Fruit fly (Drosophila melanogaster) whole organism, embryonic: Measurements from ENCODE around the gene CG14966.

ENCODE experiments used
- Adf1 ChIP-seq: fragments of 200-800 bp; sonication (Bioruptor generic); IDR thresholded peaks from 2 replicates; pipeline ENCODE4 v1.3.6; 2022; ENCODE audit warnings: missing biosample characterization, missing genetic modification characterization
- Atf3 ChIP-seq: fragments of 200-800 bp; sonication (Bioruptor generic); optimal IDR thresholded peaks from 3 replicates; lab custom pipeline; 2016; ENCODE audit warnings: missing biosample characterization, missing genetic modification characterization
- B-H2 ChIP-seq: fragments of 200-800 bp; sonication (Bioruptor generic); optimal IDR thresholded peaks from 2 replicates; lab custom pipeline; 2018; ENCODE audit warnings: missing biosample characterization, mild to moderate bottlenecking, missing genetic modification characterization
- CG11696 ChIP-seq: fragments of 200-800 bp; sonication (Bioruptor generic); IDR thresholded peaks from 2 replicates; pipeline ENCODE4 v1.3.6; 2022; ENCODE audit warnings: missing biosample characterization, missing genetic modification characterization
- CG12236 ChIP-seq: fragments of 200-800 bp; sonication (Bioruptor generic); optimal IDR thresholded peaks from 2 replicates; lab custom pipeline; 2016; ENCODE audit warnings: missing biosample characterization, missing genetic modification characterization
- CG13287 ChIP-seq: fragments of 200-800 bp; sonication (Bioruptor generic); IDR thresholded peaks from 2 replicates; pipeline ENCODE4 v1.3.6; 2022; ENCODE audit warnings: missing biosample characterization, missing genetic modification characterization; ENCODE audit not compliant: partially characterized antibody
- CG14667 ChIP-seq: fragments of 200-800 bp; sonication (Bioruptor generic); IDR thresholded peaks from 2 replicates; pipeline ENCODE4 v1.3.6; 2022; ENCODE audit warnings: missing biosample characterization, missing genetic modification characterization
- CG18764 ChIP-seq: fragments of 200-800 bp; sonication (Bioruptor generic); optimal IDR thresholded peaks from 3 replicates; lab custom pipeline; 2016; ENCODE audit warnings: missing biosample characterization, missing genetic modification characterization
- CG2712 ChIP-seq: fragments of 200-800 bp; optimal IDR thresholded peaks from 3 replicates; lab custom pipeline; 2019; ENCODE audit warnings: missing biosample characterization, mild to moderate bottlenecking, missing genetic modification characterization, moderate library complexity
- CG31365 ChIP-seq: fragments of 200-800 bp; sonication (Bioruptor generic); optimal IDR thresholded peaks from 2 replicates; lab custom pipeline; 2018; ENCODE audit warnings: missing biosample characterization, mild to moderate bottlenecking, missing genetic modification characterization
- CG32532 ChIP-seq: fragments of 200-800 bp; sonication (Bioruptor generic); IDR thresholded peaks from 2 replicates; pipeline ENCODE4 v1.3.6; 2022; ENCODE audit warnings: missing biosample characterization, missing genetic modification characterization
- CG43689 ChIP-seq: fragments of 200-800 bp; sonication (Bioruptor generic); IDR thresholded peaks from 2 replicates; pipeline ENCODE4 v1.3.6; 2022; ENCODE audit warnings: missing biosample characterization, missing genetic modification characterization
- CG6175 ChIP-seq: fragments of 200-800 bp; sonication (Bioruptor generic); IDR thresholded peaks from 3 replicates; pipeline ENCODE4 v1.3.6; 2022; ENCODE audit warnings: missing biosample characterization, missing genetic modification characterization
- CG6654 ChIP-seq: fragments of 200-800 bp; sonication (Bioruptor generic); optimal IDR thresholded peaks from 2 replicates; lab custom pipeline; 2017; ENCODE audit warnings: missing biosample characterization, mild to moderate bottlenecking, missing genetic modification characterization
- CG7556 ChIP-seq: fragments of 200-800 bp; sonication (Bioruptor generic); optimal IDR thresholded peaks from 2 replicates; lab custom pipeline; 2017; ENCODE audit warnings: missing biosample characterization, mild to moderate bottlenecking, missing genetic modification characterization
- GATAe ChIP-seq: fragments of 200-800 bp; sonication (Bioruptor generic); conservative IDR thresholded peaks from 2 replicates; pipeline ENCODE4 v1.3.6; 2022; ENCODE audit warnings: missing biosample characterization, missing genetic modification characterization
- HHEX ChIP-seq: fragments of 200-800 bp; sonication (Bioruptor generic); optimal IDR thresholded peaks from 3 replicates; lab custom pipeline; 2017; ENCODE audit warnings: missing biosample characterization, mild to moderate bottlenecking, missing genetic modification characterization, missing genetic modification reagents
- Hand ChIP-seq: fragments of 200-800 bp; sonication (Bioruptor generic); optimal IDR thresholded peaks from 2 replicates; lab custom pipeline; 2017; ENCODE audit warnings: mild to moderate bottlenecking, missing biosample characterization, missing genetic modification reagents, missing genetic modification characterization
- Hr51 ChIP-seq, 2 experiments: fragments of 200-800 bp; sonication (Bioruptor generic); optimal IDR thresholded peaks; 2 replicates in 1 of 2; 3 replicates in 1 of 2; lab custom pipeline; 2016 to 2018; ENCODE audit warnings: missing biosample characterization in 2 of 2, missing genetic modification characterization in 2 of 2, mild to moderate bottlenecking in 1 of 2, moderate library complexity in 1 of 2
- Hr78 ChIP-seq, 2 experiments: fragments of 200-800 bp in 1 of 2; fragments of >200 bp in 1 of 2; sonication (Bioruptor generic) in 1 of 2; optimal IDR thresholded peaks; 2 replicates each; lab custom pipeline; 2017 to 2019; ENCODE audit warnings: missing biosample characterization in 2 of 2, missing genetic modification characterization in 2 of 2, mild to moderate bottlenecking in 1 of 2, moderate library complexity in 1 of 2
- MTF-1 ChIP-seq: fragments of 200-800 bp; sonication (Bioruptor generic); optimal IDR thresholded peaks from 2 replicates; lab custom pipeline; 2018; ENCODE audit warnings: missing biosample characterization, mild to moderate bottlenecking, missing genetic modification characterization, borderline replicate concordance
- Neu2 ChIP-seq: fragments of 200-800 bp; sonication (Bioruptor generic); optimal IDR thresholded peaks from 3 replicates; lab custom pipeline; 2016; ENCODE audit warnings: missing biosample characterization, missing genetic modification characterization, borderline replicate concordance
- Opbp ChIP-seq: fragments of 200-800 bp; sonication (Bioruptor generic); IDR thresholded peaks from 3 replicates; pipeline ENCODE4 v1.3.6; 2022; ENCODE audit warnings: missing biosample characterization, missing genetic modification characterization; ENCODE audit not compliant: partially characterized antibody
- Side ChIP-seq: fragments of 200-800 bp; sonication (Bioruptor generic); optimal IDR thresholded peaks from 2 replicates; lab custom pipeline; 2016; ENCODE audit warnings: missing biosample characterization, missing genetic modification characterization
- Sox102F ChIP-seq: fragments of 200-800 bp; sonication (Bioruptor generic); optimal IDR thresholded peaks from 2 replicates; lab custom pipeline; 2018; ENCODE audit warnings: missing biosample characterization, mild to moderate bottlenecking, missing genetic modification characterization, moderate library complexity
- Taf1 ChIP-seq: fragments of 200-800 bp; sonication (Bioruptor generic); IDR thresholded peaks from 2 replicates; pipeline ENCODE4 v1.3.6; 2022; ENCODE audit warnings: missing biosample characterization, missing genetic modification characterization
- bab2 ChIP-seq: fragments of 200-800 bp; sonication (Bioruptor generic); optimal IDR thresholded peaks from 2 replicates; lab custom pipeline; 2016; ENCODE audit warnings: missing biosample characterization, missing genetic modification characterization
- bigmax ChIP-seq: fragments of 200-800 bp; sonication (Bioruptor generic); optimal IDR thresholded peaks from 2 replicates; lab custom pipeline; 2018; ENCODE audit warnings: missing biosample characterization, mild to moderate bottlenecking, missing genetic modification characterization
- cas ChIP-seq: fragments of 200-800 bp; sonication (Bioruptor generic); IDR thresholded peaks from 2 replicates; pipeline ENCODE4 v1.3.6; 2022; ENCODE audit warnings: missing biosample characterization, missing genetic modification characterization
- corto ChIP-seq: fragments of 200-800 bp; sonication (Bioruptor generic); optimal IDR thresholded peaks from 2 replicates; lab custom pipeline; 2016; ENCODE audit warnings: missing biosample characterization, mild to moderate bottlenecking, missing genetic modification characterization, moderate library complexity
- danr ChIP-seq: fragments of 200-800 bp; sonication (Bioruptor generic); IDR thresholded peaks from 2 replicates; pipeline ENCODE4 v1.3.6; 2022; ENCODE audit warnings: missing biosample characterization, missing genetic modification characterization
- dmrt11E ChIP-seq: fragments of 200-800 bp; sonication (Bioruptor generic); optimal IDR thresholded peaks from 3 replicates; lab custom pipeline; 2018; ENCODE audit warnings: missing biosample characterization, mild to moderate bottlenecking, missing genetic modification characterization, moderate library complexity
- fd3F ChIP-seq: fragments of 200-800 bp; sonication (Bioruptor generic); optimal IDR thresholded peaks from 2 replicates; lab custom pipeline; 2018; ENCODE audit warnings: missing biosample characterization, mild to moderate bottlenecking, missing genetic modification characterization, moderate library complexity
- her ChIP-seq: fragments of 200-800 bp; sonication (Bioruptor generic); optimal IDR thresholded peaks from 2 replicates; lab custom pipeline; 2016; ENCODE audit warnings: missing biosample characterization, missing genetic modification characterization
- jing ChIP-seq: fragments of 200-800 bp; sonication (Bioruptor generic); optimal IDR thresholded peaks from 2 replicates; lab custom pipeline; 2018; ENCODE audit warnings: missing biosample characterization, mild to moderate bottlenecking, missing genetic modification characterization
- lov ChIP-seq, 2 experiments: fragments of 200-800 bp in 1 of 2; fragments of >200 bp in 1 of 2; sonication (Bioruptor generic) in 1 of 2; IDR thresholded peaks in 1 of 2; optimal IDR thresholded peaks in 1 of 2; 2 replicates in 1 of 2; 3 replicates in 1 of 2; pipeline versions ENCODE4 v1.3.6 to Lab custom; 2017 to 2022; ENCODE audit warnings: missing biosample characterization in 1 of 2, missing genetic modification characterization in 1 of 2
- mld ChIP-seq: fragments of 200-800 bp; sonication (Bioruptor generic); IDR thresholded peaks from 3 replicates; pipeline ENCODE4 v1.3.6; 2022; ENCODE audit warnings: missing biosample characterization, missing genetic modification characterization; ENCODE audit not compliant: partially characterized antibody
- org-1 ChIP-seq: fragments of 200-800 bp; sonication (Bioruptor generic); optimal IDR thresholded peaks from 2 replicates; lab custom pipeline; 2017; ENCODE audit warnings: missing biosample characterization, missing genetic modification characterization
- p53 ChIP-seq: fragments of 200-800 bp; sonication (Bioruptor generic); optimal IDR thresholded peaks from 2 replicates; lab custom pipeline; 2016; ENCODE audit warnings: missing biosample characterization, missing genetic modification characterization
- prd ChIP-seq, 3 experiments: fragments of >200 bp in 2 of 3; fragments of 200-800 bp in 1 of 3; sonication (Bioruptor generic) in 1 of 3; optimal IDR thresholded peaks in 2 of 3; IDR thresholded peaks in 1 of 3; 2 replicates in 2 of 3; 3 replicates in 1 of 3; pipeline versions ENCODE4 v1.3.6 to Lab custom; 2017 to 2022; ENCODE audit warnings: missing biosample characterization in 1 of 3, missing genetic modification characterization in 1 of 3
- psq ChIP-seq: fragments of 200-800 bp; sonication (Bioruptor generic); optimal IDR thresholded peaks from 2 replicates; lab custom pipeline; 2017; ENCODE audit warnings: missing biosample characterization, missing genetic modification characterization
- rib ChIP-seq: fragments of 200-800 bp; sonication (Bioruptor generic); IDR thresholded peaks from 2 replicates; pipeline ENCODE4 v1.3.6; 2022; ENCODE audit warnings: missing biosample characterization, missing genetic modification characterization
- sc ChIP-seq, 3 experiments: fragments of >200 bp in 2 of 3; fragments of 200-800 bp in 1 of 3; sonication (Bioruptor generic) in 1 of 3; optimal IDR thresholded peaks; 2 replicates in 2 of 3; 3 replicates in 1 of 3; lab custom pipeline; 2017; ENCODE audit warnings: mild to moderate bottlenecking in 1 of 3, missing biosample characterization in 1 of 3, missing genetic modification characterization in 1 of 3, missing genetic modification reagents in 1 of 3
- sd ChIP-seq: fragments of 200-800 bp; sonication (Bioruptor generic); optimal IDR thresholded peaks from 3 replicates; lab custom pipeline; 2018; ENCODE audit warnings: missing biosample characterization, mild to moderate bottlenecking, missing genetic modification characterization, moderate library complexity
- slou ChIP-seq: fragments of 200-800 bp; sonication (Bioruptor generic); optimal IDR thresholded peaks from 3 replicates; lab custom pipeline; 2016; ENCODE audit warnings: missing biosample characterization, missing genetic modification characterization
- so ChIP-seq: fragments of 200-800 bp; sonication (Bioruptor generic); IDR thresholded peaks from 3 replicates; pipeline ENCODE4 v1.3.6; 2022; ENCODE audit warnings: missing biosample characterization, missing genetic modification characterization
- tll ChIP-seq, 2 experiments: fragments of 200-800 bp in 1 of 2; fragments of >200 bp in 1 of 2; sonication (Bioruptor generic) in 1 of 2; optimal IDR thresholded peaks; 2 replicates each; lab custom pipeline; 2017 to 2019; ENCODE audit warnings: missing biosample characterization in 2 of 2, missing genetic modification characterization in 2 of 2, mild to moderate bottlenecking in 1 of 2, moderate library complexity in 1 of 2

Gene CG14966

DNA sequence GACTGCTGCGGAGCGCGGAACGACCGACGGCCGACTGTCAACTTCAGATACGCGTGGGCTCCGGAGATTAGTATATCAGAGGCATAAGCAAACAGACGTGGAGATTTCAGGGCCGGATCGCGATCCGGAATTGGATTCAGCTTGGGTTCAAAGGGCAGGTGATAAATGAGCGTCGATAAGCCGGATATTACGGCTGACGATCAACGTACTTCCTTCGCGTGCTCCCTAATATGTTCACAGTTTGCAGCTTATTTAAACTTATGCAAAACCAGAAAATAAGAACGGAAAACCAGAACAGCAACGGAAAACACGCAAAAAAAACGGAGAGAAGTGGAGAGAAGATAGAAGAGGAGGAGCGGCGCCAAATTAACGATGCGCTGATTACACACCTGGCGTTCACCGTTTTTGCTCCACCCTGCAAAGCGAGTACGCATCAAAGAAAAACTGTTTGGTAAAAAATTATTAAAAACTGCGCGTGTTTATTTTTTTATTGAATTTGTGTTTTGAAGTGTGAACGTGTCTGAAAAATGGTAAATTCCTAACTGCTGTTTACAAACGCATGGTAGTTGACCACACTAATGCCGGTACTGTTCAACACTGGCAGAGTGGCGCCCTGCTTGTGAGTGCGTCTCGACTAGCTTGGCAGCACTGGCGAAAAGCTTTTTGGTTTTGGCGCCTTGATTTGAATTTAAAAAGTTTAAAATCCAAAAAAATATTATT, 41.8 kb upstream of the CG14966 start, which contains the start of gene CG17746 (continued):
- TF ChIP-seq CG32532 (GFP tag; lab: Robert Waterston, UW): no peak
- no peak for TF ChIP-seq so (GFP tag; lab: Robert Waterston, UW)
- no peak for TF ChIP-seq CG14667 (GFP tag; lab: Robert Waterston, UW)
- TF ChIP-seq her (GFP tag; lab: Kevin White, UChicago): peak; percentile 53
- TF ChIP-seq CG12236: no peak
- peak; percentile 56 for TF ChIP-seq CG2712 (tag; lab: Kevin White, UChicago)
- TF ChIP-seq Hand (GFP tag; lab: Kevin White, UChicago): no peak
- TF ChIP-seq Hr78 (GFP tag; optimal IDR thresholded peaks at IDR 0.05; lab: Kevin White, UChicago): peak in 1 of 2 experiments; percentile 66
- no peak for TF ChIP-seq Atf3 (GFP tag; lab: Kevin White, UChicago)
- no peak for TF ChIP-seq dmrt11E (tag; lab: Kevin White, UChicago)
- TF ChIP-seq sc (optimal IDR thresholded peaks at IDR 0.05; lab: Kevin White, UChicago): no peak
- TF ChIP-seq sc (GFP tag; optimal IDR thresholded peaks at IDR 0.05; lab: Kevin White, UChicago): no peak
- peak; percentile 80 for TF ChIP-seq Opbp (GFP tag; lab: Robert Waterston, UW)
- TF ChIP-seq HHEX: no peak
- no peak for TF ChIP-seq CG43689 (GFP tag; lab: Robert Waterston, UW)
- no peak for TF ChIP-seq slou (GFP tag; lab: Kevin White, UChicago)
- TF ChIP-seq cas (GFP tag; lab: Robert Waterston, UW): peak; percentile 33; the same call in 1 of the 2 replicates
- TF ChIP-seq bab2: peak; percentile 58
- no peak for TF ChIP-seq mld (GFP tag; lab: Robert Waterston, UW)
- TF ChIP-seq org-1 (GFP tag; lab: Kevin White, UChicago): no peak
- no peak for TF ChIP-seq Taf1 (GFP tag; lab: Robert Waterston, UW)
- TF ChIP-seq CG7556: no peak
- TF ChIP-seq CG11696 (GFP tag; lab: Robert Waterston, UW): no peak
- no peak for TF ChIP-seq rib (GFP tag; lab: Robert Waterston, UW)
- TF ChIP-seq bigmax (GFP tag; lab: Kevin White, UChicago): no peak
- no peak for TF ChIP-seq sd (tag; lab: Kevin White, UChicago)
- TF ChIP-seq CG6175 (GFP tag; lab: Robert Waterston, UW): no peak
- TF ChIP-seq B-H2 (GFP tag; lab: Kevin White, UChicago): peak; percentile 67
- TF ChIP-seq CG13287: peak; percentile 72
- TF ChIP-seq Sox102F (GFP tag; lab: Kevin White, UChicago): no peak
- TF ChIP-seq GATAe (GFP tag; lab: Robert Waterston, UW): no peak
- no peak for TF ChIP-seq jing (GFP tag; lab: Kevin White, UChicago)
- TF ChIP-seq corto (GFP tag; lab: Kevin White, UChicago): no peak
- TF ChIP-seq CG6654 (GFP tag; lab: Kevin White, UChicago): no peak
- TF ChIP-seq Neu2 (GFP tag; lab: Kevin White, UChicago): no peak
- TF ChIP-seq lov (optimal IDR thresholded peaks at IDR 0.05; lab: Kevin White, UChicago): no peak
- no peak for TF ChIP-seq lov (GFP tag; IDR thresholded peaks at IDR 0.05; lab: Robert Waterston, UW)
- no peak for TF ChIP-seq CG18764 (GFP tag; lab: Kevin White, UChicago)
- TF ChIP-seq Hr51 (GFP tag; optimal IDR thresholded peaks at IDR 0.05; lab: Kevin White, UChicago): peak in 1 of 2 experiments; percentile 78
- TF ChIP-seq CG31365 (tag; lab: Kevin White, UChicago): peak; percentile 35
- no peak for TF ChIP-seq danr (GFP tag; lab: Robert Waterston, UW)
- TF ChIP-seq Side (GFP tag; lab: Kevin White, UChicago): peak; percentile 56
- TF ChIP-seq Adf1 (GFP tag; lab: Robert Waterston, UW): no peak
- TF ChIP-seq p53 (GFP tag; lab: Kevin White, UChicago): peak; percentile 59
- no peak for TF ChIP-seq MTF-1 (GFP tag; lab: Kevin White, UChicago)
- TF ChIP-seq prd (optimal IDR thresholded peaks at IDR 0.05; lab: Kevin White, UChicago): no peak
- TF ChIP-seq prd (GFP tag; IDR thresholded peaks at IDR 0.05; lab: Robert Waterston, UW): no peak
- TF ChIP-seq psq (GFP tag; lab: Kevin White, UChicago): peak; percentile 9
- no peak for TF ChIP-seq tll (GFP tag; optimal IDR thresholded peaks at IDR 0.05; lab: Kevin White, UChicago)
- TF ChIP-seq fd3F (GFP tag; lab: Kevin White, UChicago): no peak
